Fruit fly (Drosophila melanogaster) whole organism, embryonic: ENCODE measurements around the gene Mgstl.

Source experiments
- Atf6 ChIP-seq: fragments of 200-800 bp; sonication (Bioruptor generic); IDR thresholded peaks from 2 replicates; pipeline ENCODE4 v1.3.6; 2022; ENCODE audit warnings: missing biosample characterization, missing genetic modification characterization
- CG1024 ChIP-seq: fragments of 200-800 bp; sonication (Bioruptor generic); IDR thresholded peaks from 2 replicates; pipeline ENCODE4 v1.3.6; 2022; ENCODE audit warnings: missing biosample characterization, missing genetic modification characterization
- CG11247 ChIP-seq: fragments of 200-800 bp; sonication (Bioruptor generic); IDR thresholded peaks from 2 replicates; pipeline ENCODE4 v1.3.6; 2022; ENCODE audit warnings: missing biosample characterization, missing genetic modification characterization
- CG11560 ChIP-seq: fragments of 200-800 bp; sonication (Bioruptor generic); IDR thresholded peaks from 3 replicates; pipeline ENCODE4 v1.3.6; 2022; ENCODE audit warnings: missing biosample characterization, missing genetic modification characterization
- CG12104 ChIP-seq: fragments of 200-800 bp; sonication (Bioruptor generic); optimal IDR thresholded peaks from 3 replicates; lab custom pipeline; 2016; ENCODE audit warnings: missing biosample characterization, missing genetic modification characterization
- CG13296 ChIP-seq: fragments of 200-800 bp; sonication (Bioruptor generic); optimal IDR thresholded peaks from 3 replicates; lab custom pipeline; 2018; ENCODE audit warnings: missing biosample characterization, mild to moderate bottlenecking, missing genetic modification characterization
- CG14441 ChIP-seq: fragments of 200-800 bp; sonication (Bioruptor generic); IDR thresholded peaks from 2 replicates; pipeline ENCODE4 v1.3.6; 2022; ENCODE audit warnings: missing biosample characterization, missing genetic modification characterization
- CG15696 ChIP-seq: fragments of 200-800 bp; sonication (Bioruptor generic); optimal IDR thresholded peaks from 2 replicates; lab custom pipeline; 2019; ENCODE audit warnings: missing biosample characterization, mild to moderate bottlenecking, missing genetic modification characterization, moderate library complexity
- CG16863 ChIP-seq: fragments of 200-800 bp; sonication (Bioruptor generic); optimal IDR thresholded peaks from 3 replicates; lab custom pipeline; 2016; ENCODE audit warnings: missing biosample characterization, missing genetic modification characterization
- CG18599 ChIP-seq: fragments of 200-800 bp; sonication (Bioruptor generic); optimal IDR thresholded peaks from 3 replicates; lab custom pipeline; 2017; ENCODE audit warnings: missing biosample characterization, missing genetic modification characterization, mild to moderate bottlenecking, moderate library complexity, missing genetic modification reagents
- CG2199 ChIP-seq: fragments of 200-800 bp; sonication (Bioruptor generic); IDR thresholded peaks from 3 replicates; pipeline ENCODE4 v1.3.6; 2022; ENCODE audit warnings: missing biosample characterization, missing genetic modification characterization
- CG2712 ChIP-seq: fragments of 200-800 bp; optimal IDR thresholded peaks from 3 replicates; lab custom pipeline; 2019; ENCODE audit warnings: missing biosample characterization, mild to moderate bottlenecking, missing genetic modification characterization, moderate library complexity
- CG32772 ChIP-seq: fragments of 200-800 bp; sonication (Bioruptor generic); IDR thresholded peaks from 2 replicates; pipeline ENCODE4 v1.3.6; 2022; ENCODE audit warnings: missing biosample characterization, missing genetic modification characterization
- CG43689 ChIP-seq: fragments of 200-800 bp; sonication (Bioruptor generic); IDR thresholded peaks from 2 replicates; pipeline ENCODE4 v1.3.6; 2022; ENCODE audit warnings: missing biosample characterization, missing genetic modification characterization
- CG5245 ChIP-seq: fragments of 200-800 bp; sonication (Bioruptor generic); optimal IDR thresholded peaks from 3 replicates; lab custom pipeline; 2016; ENCODE audit warnings: missing biosample characterization, missing genetic modification characterization
- CG7357 ChIP-seq: fragments of 200-800 bp; sonication (Bioruptor generic); IDR thresholded peaks from 3 replicates; pipeline ENCODE4 v1.3.6; 2022; ENCODE audit warnings: missing biosample characterization, missing genetic modification characterization
- CG9876 ChIP-seq: fragments of 200-800 bp; sonication (Bioruptor generic); optimal IDR thresholded peaks from 2 replicates; lab custom pipeline; 2016; ENCODE audit warnings: missing biosample characterization, missing genetic modification characterization
- CTCF ChIP-seq: fragments of 200-800 bp; sonication (Bioruptor generic); optimal IDR thresholded peaks from 2 replicates; lab custom pipeline; 2017; ENCODE audit warnings: missing biosample characterization, mild to moderate bottlenecking, missing genetic modification characterization, moderate library complexity
- Elba2 ChIP-seq: fragments of 200-800 bp; sonication (Bioruptor generic); optimal IDR thresholded peaks from 3 replicates; lab custom pipeline; 2016; ENCODE audit warnings: missing biosample characterization, missing genetic modification characterization
- Hsf ChIP-seq: fragments of 200-800 bp; sonication (Bioruptor generic); optimal IDR thresholded peaks from 3 replicates; lab custom pipeline; 2016; ENCODE audit warnings: missing biosample characterization, missing genetic modification characterization
- Kr ChIP-seq: fragments of 200-800 bp; sonication (Bioruptor generic); optimal IDR thresholded peaks from 2 replicates; lab custom pipeline; 2017; ENCODE audit warnings: missing biosample characterization, mild to moderate bottlenecking, missing genetic modification characterization
- Med ChIP-seq: fragments of 200-800 bp; sonication (Bioruptor generic); peaks from one replicate; lab custom pipeline; 2016; ENCODE audit warnings: missing biosample characterization, missing genetic modification characterization, mild to moderate bottlenecking, inconsistent platforms, moderate library complexity
- NFAT ChIP-seq: fragments of 200-800 bp; sonication (Bioruptor generic); IDR thresholded peaks from 2 replicates; pipeline ENCODE4 v1.3.6; 2022; ENCODE audit warnings: missing biosample characterization, missing genetic modification characterization
- Side ChIP-seq: fragments of 200-800 bp; sonication (Bioruptor generic); optimal IDR thresholded peaks from 2 replicates; lab custom pipeline; 2016; ENCODE audit warnings: missing biosample characterization, missing genetic modification characterization
- Sox100B ChIP-seq: fragments of 200-800 bp; sonication (Bioruptor generic); optimal IDR thresholded peaks from 3 replicates; lab custom pipeline; 2018; ENCODE audit warnings: missing biosample characterization, mild to moderate bottlenecking, missing genetic modification characterization
- Sox102F ChIP-seq: fragments of 200-800 bp; sonication (Bioruptor generic); optimal IDR thresholded peaks from 2 replicates; lab custom pipeline; 2018; ENCODE audit warnings: missing biosample characterization, mild to moderate bottlenecking, missing genetic modification characterization, moderate library complexity
- Sry-β ChIP-seq: fragments of 200-800 bp; sonication (Bioruptor generic); optimal IDR thresholded peaks from 2 replicates; lab custom pipeline; 2018; ENCODE audit warnings: missing biosample characterization, mild to moderate bottlenecking, missing genetic modification characterization, moderate library complexity
- Stat92E ChIP-seq, 3 experiments: fragments of >200 bp in 2 of 3; fragments of 200-800 bp in 1 of 3; sonication (Bioruptor generic) in 1 of 3; optimal IDR thresholded peaks; 2 replicates each; lab custom pipeline; 2017 to 2019; ENCODE audit warnings: missing biosample characterization in 3 of 3, missing genetic modification characterization in 3 of 3, mild to moderate bottlenecking in 1 of 3, moderate library complexity in 1 of 3
- Usf ChIP-seq: fragments of 200-800 bp; sonication (Bioruptor generic); optimal IDR thresholded peaks from 2 replicates; lab custom pipeline; 2017; ENCODE audit warnings: missing genotype, missing biosample characterization, missing genetic modification characterization
- cg ChIP-seq: fragments of 200-800 bp; sonication (Bioruptor generic); optimal IDR thresholded peaks from 3 replicates; lab custom pipeline; 2019; ENCODE audit warnings: missing biosample characterization, mild to moderate bottlenecking, missing genetic modification characterization, moderate library complexity
- corto ChIP-seq: fragments of 200-800 bp; sonication (Bioruptor generic); optimal IDR thresholded peaks from 2 replicates; lab custom pipeline; 2016; ENCODE audit warnings: missing biosample characterization, mild to moderate bottlenecking, missing genetic modification characterization, moderate library complexity
- fd3F ChIP-seq: fragments of 200-800 bp; sonication (Bioruptor generic); optimal IDR thresholded peaks from 2 replicates; lab custom pipeline; 2018; ENCODE audit warnings: missing biosample characterization, mild to moderate bottlenecking, missing genetic modification characterization, moderate library complexity
- gce ChIP-seq: fragments of 200-800 bp; sonication (Bioruptor generic); IDR thresholded peaks from 3 replicates; pipeline ENCODE4 v1.3.6; 2022; ENCODE audit warnings: missing biosample characterization, missing genetic modification characterization
- gem ChIP-seq: fragments of 200-800 bp; sonication (Bioruptor generic); optimal IDR thresholded peaks from 2 replicates; lab custom pipeline; 2019; ENCODE audit warnings: missing biosample characterization, mild to moderate bottlenecking, missing genetic modification characterization, moderate library complexity
- gt ChIP-seq: fragments of 200-800 bp; sonication (Bioruptor generic); IDR thresholded peaks from 2 replicates; pipeline ENCODE4 v1.3.6; 2022; ENCODE audit warnings: missing biosample characterization, missing genetic modification characterization
- hth ChIP-seq: fragments of >200 bp; optimal IDR thresholded peaks from 2 replicates; lab custom pipeline; 2017; ENCODE audit warnings: inconsistent platforms
- insv ChIP-seq, 2 experiments: fragments of 200-800 bp; sonication (Bioruptor generic); optimal IDR thresholded peaks; 3 replicates each; lab custom pipeline; 2016 to 2018; ENCODE audit warnings: missing biosample characterization in 2 of 2, missing genetic modification characterization in 2 of 2
- inv ChIP-seq: fragments of 200-800 bp; sonication (Bioruptor generic); IDR thresholded peaks from 2 replicates; pipeline ENCODE4 v1.3.6; 2022; ENCODE audit warnings: missing biosample characterization, missing genetic modification characterization; ENCODE audit not compliant: partially characterized antibody
- kah ChIP-seq: fragments of 200-800 bp; sonication (Bioruptor generic); optimal IDR thresholded peaks from 2 replicates; lab custom pipeline; 2018; ENCODE audit warnings: missing biosample characterization, mild to moderate bottlenecking, missing genetic modification characterization
- nerfin-1 ChIP-seq: fragments of 200-800 bp; sonication (Bioruptor generic); optimal IDR thresholded peaks from 3 replicates; lab custom pipeline; 2019; ENCODE audit warnings: missing biosample characterization, mild to moderate bottlenecking, missing genetic modification characterization, moderate library complexity
- pnt ChIP-seq: fragments of 200-800 bp; sonication (Bioruptor generic); optimal IDR thresholded peaks from 3 replicates; lab custom pipeline; 2016; ENCODE audit warnings: missing biosample characterization, missing genetic modification characterization
- pum ChIP-seq: fragments of 200-800 bp; sonication (Bioruptor generic); optimal IDR thresholded peaks from 2 replicates; lab custom pipeline; 2016; ENCODE audit warnings: missing biosample characterization, missing genetic modification characterization
- salm ChIP-seq: fragments of 200-800 bp; sonication (Bioruptor generic); optimal IDR thresholded peaks from 2 replicates; lab custom pipeline; 2018; ENCODE audit warnings: missing biosample characterization, mild to moderate bottlenecking, missing genetic modification characterization
- sens-2 ChIP-seq: fragments of 200-800 bp; sonication (Bioruptor generic); IDR thresholded peaks from 2 replicates; pipeline ENCODE4 v1.3.6; 2022; ENCODE audit warnings: missing biosample characterization, missing genetic modification characterization
- slou ChIP-seq: fragments of 200-800 bp; sonication (Bioruptor generic); optimal IDR thresholded peaks from 3 replicates; lab custom pipeline; 2016; ENCODE audit warnings: missing biosample characterization, missing genetic modification characterization
- trem ChIP-seq: fragments of 200-800 bp; optimal IDR thresholded peaks from 3 replicates; lab custom pipeline; 2019; ENCODE audit warnings: missing biosample characterization, mild to moderate bottlenecking, missing genetic modification characterization, moderate library complexity
- tx ChIP-seq: fragments of 200-800 bp; sonication (Bioruptor generic); optimal IDR thresholded peaks from 2 replicates; lab custom pipeline; 2016; ENCODE audit warnings: missing biosample characterization, missing genetic modification characterization
- unc-4 ChIP-seq: fragments of 200-800 bp; sonication (Bioruptor generic); IDR thresholded peaks from 2 replicates; pipeline ENCODE4 v1.3.6; 2022; ENCODE audit warnings: missing biosample characterization, missing genetic modification characterization; ENCODE audit not compliant: partially characterized antibody
- vnd ChIP-seq: fragments of 200-800 bp; sonication (Bioruptor generic); IDR thresholded peaks from 3 replicates; pipeline ENCODE4 v1.3.6; 2022; ENCODE audit warnings: missing biosample characterization, missing genetic modification characterization; ENCODE audit not compliant: partially characterized antibody
- wek ChIP-seq: fragments of 200-800 bp; sonication (Bioruptor generic); optimal IDR thresholded peaks from 3 replicates; lab custom pipeline; 2018; ENCODE audit warnings: missing biosample characterization, mild to moderate bottlenecking, missing genetic modification characterization, moderate library complexity
- zen ChIP-seq: fragments of 200-800 bp; sonication (Bioruptor generic); optimal IDR thresholded peaks from 3 replicates; lab custom pipeline; 2018; ENCODE audit warnings: missing biosample characterization, mild to moderate bottlenecking, missing genetic modification characterization, moderate library complexity

The Mgstl gene

dm6 chrX:21044831-21045447, 3.0 kb downstream of the Mgstl start, which contains the start of gene Cbs (continued):
- TF ChIP-seq CG14441 (peak; percentile 70), sens-2 (GFP tag; lab: Robert Waterston, UW) (0 out of 2 replicates have a peak, but pooled peaks have one; percentile 12), inv (no peak), Atf6 (GFP tag; lab: Robert Waterston, UW) (peak; percentile 67), CG18599 (GFP tag; lab: Kevin White, UChicago) (peak; percentile 71), zen (tag; lab: Kevin White, UChicago) (peak; percentile 2), nerfin-1 (peak; percentile 29), CG16863 (no peak), Sry-β (GFP tag; lab: Kevin White, UChicago) (no peak), pnt (GFP tag; lab: Kevin White, UChicago) (no peak), CG9876 (no peak), salm (tag; lab: Kevin White, UChicago) (no peak), Sox102F (GFP tag; lab: Kevin White, UChicago) (peak; percentile 59), CG7357 (GFP tag; lab: Robert Waterston, UW) (peak; percentile 61; the same call in 2 of the 3 replicates), tx (no peak), CG2199 (GFP tag; lab: Robert Waterston, UW) (no peak), CG11560 (tag; lab: Robert Waterston, UW) (no peak), CG5245 (GFP tag; lab: Kevin White, UChicago) (peak; percentile 17), Stat92E (GFP tag; optimal IDR thresholded peaks at IDR 0.05; lab: Kevin White, UChicago) (no peak), CG43689 (GFP tag; lab: Robert Waterston, UW) (no peak), NFAT (GFP tag; lab: Robert Waterston, UW) (peak; percentile 81), trem (no peak), fd3F (GFP tag; lab: Kevin White, UChicago) (peak; percentile 62), slou (peak; percentile 58), gt (no peak), unc-4 (no peak), Med (peak; percentile 67), CG1024 (GFP tag; lab: Robert Waterston, UW) (0 out of 2 replicates have a peak, but pooled peaks have one; percentile 32), CTCF (GFP tag; lab: Kevin White, UChicago) (no peak), Sox100B (GFP tag; lab: Kevin White, UChicago) (peak; percentile 75), CG32772 (peak; percentile 60), insv (GFP tag; optimal IDR thresholded peaks at IDR 0.05; lab: Kevin White, UChicago) (no peak), CG13296 (GFP tag; lab: Kevin White, UChicago) (peak; percentile 37), CG12104 (GFP tag; lab: Kevin White, UChicago) (peak; percentile 60), Hsf (GFP tag; lab: Kevin White, UChicago) (no peak), hth (lab: Kevin White, UChicago) (no peak), corto (GFP tag; lab: Kevin White, UChicago) (no peak), CG11247 (peak; percentile 38; the same call in 1 of the 2 replicates), CG2712 (tag; lab: Kevin White, UChicago) (peak; percentile 49), pum (GFP tag; lab: Kevin White, UChicago) (no peak), vnd (no peak), gem (tag; lab: Kevin White, UChicago) (peak; percentile 79), Usf (GFP tag; lab: Kevin White, UChicago) (peak; percentile 58), cg (GFP tag; lab: Kevin White, UChicago) (no peak), gce (GFP tag; lab: Robert Waterston, UW) (0 out of 3 replicates have a peak, but pooled peaks have one; percentile 29), Elba2 (GFP tag; lab: Kevin White, UChicago) (no peak), CG15696 (tag; lab: Kevin White, UChicago) (peak; percentile 49), Kr (no peak), Side (GFP tag; lab: Kevin White, UChicago) (no peak), kah (GFP tag; lab: Kevin White, UChicago) (no peak), wek (GFP tag; lab: Kevin White, UChicago) (no peak)
